Worm (Caenorhabditis elegans) whole organism, L4 larva: ENCODE data around the gene fre-1.

Experiments used
- D1046.2 ChIP-seq: fragments of 200-800 bp; sonication (Bioruptor generic); IDR thresholded peaks from 2 replicates; pipeline ENCODE4 v1.3.6; 2022; ENCODE audit warnings: missing genetic modification characterization, missing compliant biosample characterization
- F44E2.7 ChIP-seq: fragments of 200-800 bp; sonication (Bioruptor generic); IDR thresholded peaks from 2 replicates; pipeline ENCODE4 v2.1.2; 2022; ENCODE audit warnings: missing genetic modification characterization, missing compliant biosample characterization
- F49E8.2 ChIP-seq: sonication (generic microtip); optimal IDR thresholded peaks from 2 replicates; lab custom pipeline; 2016; ENCODE audit warnings: missing compliant biosample characterization, mild to moderate bottlenecking, missing genetic modification characterization, borderline replicate concordance
- Y48G9A.11 ChIP-seq: fragments of 200-800 bp; sonication (Bioruptor generic); IDR thresholded peaks from 2 replicates; pipeline ENCODE4 v1.3.6; 2022; ENCODE audit warnings: missing genetic modification reagents, missing genetic modification characterization, missing compliant biosample characterization
- aha-1 ChIP-seq: fragments of 150-350 bp; peaks from one replicate; lab custom pipeline; 2014; ENCODE audit warnings: missing biosample characterization, missing genetic modification characterization
- ama-1 ChIP-seq: fragments of 150-350 bp; optimal IDR thresholded peaks from 2 replicates; lab custom pipeline; 2014; ENCODE audit warnings: inconsistent platforms, mixed read lengths
- arid-1 ChIP-seq: fragments of 200-800 bp; sonication (Bioruptor generic); conservative IDR thresholded peaks from 2 replicates; pipeline ENCODE4 v1.3.6; 2022; ENCODE audit warnings: missing genetic modification reagents, missing genetic modification characterization, missing compliant biosample characterization
- ceh-44 ChIP-seq: fragments of 200-800 bp; sonication (Bioruptor generic); IDR thresholded peaks from 2 replicates; pipeline ENCODE4 v1.3.6; 2022; ENCODE audit warnings: missing genetic modification reagents, missing genetic modification characterization, missing compliant biosample characterization
- ceh-62 ChIP-seq: sonication (generic microtip); optimal IDR thresholded peaks from 2 replicates; lab custom pipeline; 2017; ENCODE audit warnings: missing biosample characterization, missing genetic modification characterization
- cey-2 ChIP-seq: sonication (generic microtip); optimal IDR thresholded peaks from 3 replicates; lab custom pipeline; 2017; ENCODE audit warnings: missing genetic modification characterization, mild to moderate bottlenecking, missing compliant biosample characterization, antibody characterized with exemption, borderline replicate concordance; ENCODE audit not compliant: insufficient read depth
- daf-16 ChIP-seq, 3 experiments: sonication (generic microtip); optimal IDR thresholded peaks; 2 replicates each; lab custom pipeline; 2016 to 2017; ENCODE audit warnings: missing genetic modification characterization in 3 of 3, missing genetic modification reagents in 3 of 3, mild to moderate bottlenecking in 2 of 3, missing compliant biosample characterization in 2 of 3, missing biosample characterization in 1 of 3, moderate library complexity in 1 of 3
- daf-19 ChIP-seq: fragments of 200-800 bp; sonication (Bioruptor generic); conservative IDR thresholded peaks from 2 replicates; pipeline ENCODE4 v1.3.6; 2022; ENCODE audit warnings: missing genetic modification characterization, missing compliant biosample characterization
- daf-8 ChIP-seq: fragments of 200-800 bp; sonication (Bioruptor generic); IDR thresholded peaks from 2 replicates; pipeline ENCODE4 v1.3.6; 2022; ENCODE audit warnings: missing genetic modification characterization, missing compliant biosample characterization
- dve-1 ChIP-seq: sonication (generic microtip); optimal IDR thresholded peaks from 2 replicates; lab custom pipeline; 2017; ENCODE audit warnings: antibody characterized with exemption, mild to moderate bottlenecking, missing genetic modification characterization, missing compliant biosample characterization; ENCODE audit not compliant: insufficient read depth
- egl-43 ChIP-seq: fragments of 200-800 bp; sonication (Bioruptor generic); IDR thresholded peaks from 2 replicates; pipeline ENCODE4 v1.3.6; 2022; ENCODE audit warnings: missing genetic modification reagents, missing genetic modification characterization, missing compliant biosample characterization
- hif-1 ChIP-seq, 2 experiments: sonication (generic microtip); optimal IDR thresholded peaks; 2 replicates each; lab custom pipeline; 2016 to 2017; ENCODE audit warnings: missing compliant biosample characterization in 2 of 2, missing genetic modification characterization in 2 of 2, missing genetic modification reagents in 2 of 2, missing genotype in 2 of 2, mild to moderate bottlenecking in 1 of 2
- lsy-2 ChIP-seq, 2 experiments: fragments of 150-350 bp in 1 of 2; sonication (generic microtip) in 1 of 2; optimal IDR thresholded peaks; 2 replicates each; lab custom pipeline; 2014 to 2017; ENCODE audit warnings: missing biosample characterization in 2 of 2, missing genetic modification characterization in 2 of 2
- mxl-3 ChIP-seq: fragments of 200-800 bp; sonication (Bioruptor generic); optimal IDR thresholded peaks from 2 replicates; lab custom pipeline; 2018; ENCODE audit warnings: mild to moderate bottlenecking, missing genetic modification characterization, missing compliant biosample characterization
- nhr-28 ChIP-seq: fragments of 150-350 bp; optimal IDR thresholded peaks from 2 replicates; lab custom pipeline; 2014; ENCODE audit warnings: missing biosample characterization, missing genetic modification characterization
- nhr-42 ChIP-seq: fragments of 200-800 bp; sonication (Bioruptor generic); IDR thresholded peaks from 2 replicates; pipeline ENCODE4 v1.3.6; 2022; ENCODE audit warnings: missing genetic modification characterization, missing compliant biosample characterization
- nhr-6 ChIP-seq: fragments of 150-350 bp; optimal IDR thresholded peaks from 2 replicates; lab custom pipeline; 2014; ENCODE audit warnings: missing biosample characterization, missing genetic modification characterization
- pqm-1 ChIP-seq: sonication (generic microtip); optimal IDR thresholded peaks from 2 replicates; lab custom pipeline; 2017; ENCODE audit warnings: missing biosample characterization, missing genetic modification characterization
- rbr-2 ChIP-seq: sonication (generic microtip); optimal IDR thresholded peaks from 2 replicates; lab custom pipeline; 2016; ENCODE audit warnings: missing genotype, missing genetic modification characterization, missing compliant biosample characterization
- sdz-12 ChIP-seq: fragments of 200-800 bp; sonication (Bioruptor generic); optimal IDR thresholded peaks from 2 replicates; lab custom pipeline; 2018; ENCODE audit warnings: mild to moderate bottlenecking, missing genetic modification characterization, missing compliant biosample characterization
- snpc-1.2 ChIP-seq: fragments of 200-800 bp; sonication (Bioruptor generic); IDR thresholded peaks from 2 replicates; pipeline ENCODE4 v1.3.6; 2022; ENCODE audit warnings: missing genetic modification reagents, missing genetic modification characterization, missing compliant biosample characterization
- tag-97 ChIP-seq: fragments of 200-800 bp; sonication (Bioruptor generic); IDR thresholded peaks from 2 replicates; pipeline ENCODE4 v1.3.6; 2022; ENCODE audit warnings: missing genetic modification characterization, missing compliant biosample characterization
- tra-1 ChIP-seq: fragments of 200-800 bp; sonication (Bioruptor generic); IDR thresholded peaks from 2 replicates; pipeline ENCODE4 v1.3.6; 2022; ENCODE audit warnings: missing genetic modification reagents, missing genetic modification characterization, missing compliant biosample characterization
- unc-130 ChIP-seq: sonication (generic microtip); optimal IDR thresholded peaks from 2 replicates; lab custom pipeline; 2016; ENCODE audit warnings: missing genetic modification reagents, missing genetic modification characterization, missing compliant biosample characterization
- unc-62 ChIP-seq, 3 experiments: fragments of 150-350 bp in 1 of 3; sonication (generic microtip); optimal IDR thresholded peaks in 2 of 3; peaks in 1 of 3; 1 replicate in 1 of 3; 2 replicates in 2 of 3; lab custom pipeline; 2014 to 2017; ENCODE audit warnings: missing biosample characterization in 3 of 3, missing genetic modification characterization in 3 of 3, missing genetic modification reagents in 3 of 3, missing genotype in 1 of 3

fre-1 gene

ce11 chrV:20090698-20091313 lies 3.3 kb upstream of the fre-1 start, which contains the start of the genes dcs-1 and sec-23 (continued):
- TF ChIP-seq hif-1 (tag; optimal IDR thresholded peaks at IDR 0.05; lab: Kevin White, UChicago) (peak in 1 of 2 experiments; percentile 49), mxl-3 (peak; percentile 80), sdz-12 (GFP tag; lab: Kevin White, UChicago) (no peak), nhr-42 (GFP tag; lab: Robert Waterston, UW) (no peak), cey-2 (no peak)

- TF ChIP-seq F49E8.2 (tag; lab: Kevin White, UChicago) = peak; percentile 63
- peak; percentile 66; the same call in 1 of the 2 replicates for TF ChIP-seq Y48G9A.11
- TF ChIP-seq unc-130 (GFP tag; lab: Kevin White, UChicago) = peak; percentile 47
- 0 out of 2 replicates have a peak, but pooled peaks have one; percentile 26 for TF ChIP-seq snpc-1.2 (GFP tag; lab: Robert Waterston, UW)
- peak; percentile 27 for TF ChIP-seq ama-1 (lab: Kevin White, UChicago)
- peak; percentile 57; the same call in 1 of the 2 replicates for TF ChIP-seq arid-1 (GFP tag; lab: Robert Waterston, UW)
- 0 out of 2 replicates have a peak, but pooled peaks have one; percentile 48 for TF ChIP-seq F44E2.7 (GFP tag; lab: Robert Waterston, UW)
- TF ChIP-seq, all 104 proteins: peak for 7; not testable (repeated sequence) for 97
Measured at ce11 chrV:20088340-20088739, 805 bp upstream of the fre-1 start.

- peak; percentile 3 for TF ChIP-seq nhr-28
- no peak for TF ChIP-seq lsy-2 (tag; optimal IDR thresholded peaks at IDR 0.05; lab: Kevin White, UChicago)
- TF ChIP-seq daf-16 (GFP tag; optimal IDR thresholded peaks at IDR 0.05; lab: Kevin White, UChicago) = no peak
- TF ChIP-seq daf-16 (tag; optimal IDR thresholded peaks at IDR 0.05; lab: Kevin White, UChicago) = peak; percentile 81
- TF ChIP-seq pqm-1 = peak; percentile 21
- peak; percentile 12 for TF ChIP-seq dve-1 (tag; lab: Kevin White, UChicago)
Measured at ce11 chrV:20074345-20074744, 13.2 kb downstream of the fre-1 start.

- TF ChIP-seq ceh-62 (tag; lab: Kevin White, UChicago) (no peak), lsy-2 (tag; optimal IDR thresholded peaks at IDR 0.05; lab: Kevin White, UChicago) (peak in 1 of 2 experiments; percentile 47), unc-130 (GFP tag; lab: Kevin White, UChicago) (no peak), unc-62 (GFP tag; optimal IDR thresholded peaks at IDR 0.05 in 1 of 2; lab: Kevin White, UChicago) (peak in 1 of 2 experiments; percentile 44), unc-62 (tag; optimal IDR thresholded peaks at IDR 0.05; lab: Kevin White, UChicago) (no peak)
Measured at ce11 chrV:20068389-20068788, 19.1 kb downstream of the fre-1 start.

ce11 chrV:20067075-20067474 lies 20.5 kb downstream of the fre-1 start:
- TF ChIP-seq D1046.2 = no peak
- TF ChIP-seq daf-8 (GFP tag; lab: Robert Waterston, UW) = no peak
- TF ChIP-seq nhr-6 (tag; lab: Kevin White, UChicago) = no peak
- no peak for TF ChIP-seq tra-1 (GFP tag; lab: Robert Waterston, UW)
- TF ChIP-seq F44E2.7 (GFP tag; lab: Robert Waterston, UW) = no peak
- TF ChIP-seq ceh-44 (GFP tag; lab: Robert Waterston, UW) = no peak
- TF ChIP-seq daf-19 (GFP tag; lab: Robert Waterston, UW) = no peak
- TF ChIP-seq lsy-2 (tag; optimal IDR thresholded peaks at IDR 0.05; lab: Kevin White, UChicago) = no peak
- no peak for TF ChIP-seq egl-43
- TF ChIP-seq tag-97 (GFP tag; lab: Robert Waterston, UW) = no peak
- TF ChIP-seq rbr-2 (tag; lab: Kevin White, UChicago) = no peak
- no peak for TF ChIP-seq daf-16 (GFP tag; optimal IDR thresholded peaks at IDR 0.05; lab: Kevin White, UChicago)
- no peak for TF ChIP-seq daf-16 (tag; optimal IDR thresholded peaks at IDR 0.05; lab: Kevin White, UChicago)

ce11 chrV:20065096-20065495 lies 22.4 kb downstream of the fre-1 start:
- TF ChIP-seq rbr-2 (tag; lab: Kevin White, UChicago) (no peak), aha-1 (tag; lab: Kevin White, UChicago) (peak; percentile 86)
- TF ChIP-seq, all 104 proteins: peak for 1
